Worm (Caenorhabditis elegans) whole organism, midembryonic: ENCODE measurements around the gene idpp-7.
A peak's percentile ranks its signal among the peaks of the same experiment; 100 is the strongest.
"Not testable (repeated sequence)": the region's sequence is repeated elsewhere in the genome, so short reads cannot be mapped to it uniquely, and the experiment has no call there.

Experiments used
- T22C8.4 ChIP-seq: fragments of 200-800 bp; sonication (Bioruptor generic); IDR thresholded peaks from 2 replicates; pipeline ENCODE4 v1.3.6; 2022; ENCODE audit warnings: missing genetic modification characterization, missing compliant biosample characterization
- cog-1 ChIP-seq: sonication (generic microtip); optimal IDR thresholded peaks from 2 replicates; lab custom pipeline; 2016; ENCODE audit warnings: missing genetic modification characterization, missing compliant biosample characterization
- flt-1 ChIP-seq: fragments of 200-800 bp; sonication (Bioruptor generic); IDR thresholded peaks from 2 replicates; pipeline ENCODE4 v1.3.6; 2022; ENCODE audit warnings: missing genetic modification characterization, missing compliant biosample characterization
- klf-2 ChIP-seq: fragments of 200-800 bp; sonication (Bioruptor generic); conservative IDR thresholded peaks from 2 replicates; pipeline ENCODE4 v1.3.6; 2022; ENCODE audit warnings: missing genetic modification reagents, missing genetic modification characterization, missing compliant biosample characterization
- med-1 ChIP-seq: sonication (generic microtip); optimal IDR thresholded peaks from 2 replicates; lab custom pipeline; 2017; ENCODE audit warnings: missing genetic modification characterization, mild to moderate bottlenecking, missing compliant biosample characterization, antibody characterized with exemption, missing genetic modification reagents; ENCODE audit not compliant: insufficient read depth
- ref-1 ChIP-seq: fragments of 200-800 bp; sonication (Bioruptor generic); conservative IDR thresholded peaks from 2 replicates; pipeline ENCODE4 v1.3.6; 2022; ENCODE audit warnings: missing genetic modification reagents, missing genetic modification characterization, missing compliant biosample characterization
- tab-1 ChIP-seq: fragments of 200-800 bp; sonication (Bioruptor generic); IDR thresholded peaks from 2 replicates; pipeline ENCODE4 v1.3.6; 2022; ENCODE audit warnings: missing genetic modification characterization, missing compliant biosample characterization
- ztf-23 ChIP-seq: fragments of 200-800 bp; sonication (Bioruptor generic); IDR thresholded peaks from 2 replicates; pipeline ENCODE4 v1.3.6; 2022; ENCODE audit warnings: missing genetic modification reagents, missing genetic modification characterization, missing compliant biosample characterization
- ztf-29 ChIP-seq: fragments of 200-800 bp; sonication (Bioruptor generic); IDR thresholded peaks from 2 replicates; pipeline ENCODE4 v1.3.6; 2022; ENCODE audit warnings: missing genetic modification reagents, missing genetic modification characterization, missing compliant biosample characterization

idpp-7 gene

DNA sequence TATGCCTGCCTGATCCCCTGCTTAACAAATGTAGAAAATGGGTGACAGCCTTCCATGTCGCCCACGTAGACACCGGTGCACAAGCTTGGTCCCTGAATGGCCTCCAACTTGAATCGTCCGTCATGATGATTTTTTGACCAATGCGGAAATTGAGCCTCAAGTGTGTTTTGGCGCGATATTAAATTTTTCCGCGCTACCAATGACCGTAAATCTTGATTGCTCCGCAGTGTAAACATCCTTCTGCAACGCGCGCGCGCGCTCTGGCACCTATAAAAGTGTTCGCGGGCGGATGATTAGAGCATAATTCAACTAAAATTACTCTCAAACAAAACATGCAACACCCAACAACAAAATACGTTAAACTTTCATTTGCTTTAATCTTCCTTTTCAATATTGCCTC lies at the start of gene idpp-7:
Gene idpp-7, plus strand, starts transcription at position 301 of the 400 bp plus-strand sequence.
- TF ChIP-seq ztf-23 (GFP tag; lab: Robert Waterston, UW): no peak

DNA sequence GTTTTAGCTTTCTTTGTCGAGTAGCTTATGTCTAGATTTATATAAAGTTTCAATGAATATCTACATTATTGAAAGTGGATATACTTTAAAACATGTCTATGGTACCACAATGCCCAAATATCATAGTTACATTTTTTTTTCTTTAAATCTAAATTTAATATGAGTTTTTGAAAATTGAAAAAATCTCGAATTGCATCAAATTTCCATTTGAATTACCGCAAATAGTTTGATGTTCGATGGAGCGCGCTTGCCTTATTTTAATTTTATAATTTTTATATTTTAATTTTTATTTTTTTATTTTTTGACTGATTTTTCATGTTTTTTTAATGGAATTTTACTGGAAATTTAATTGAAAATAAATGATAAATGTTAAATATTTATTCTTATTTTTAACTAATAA lies 45.1 kb upstream of the idpp-7 start, which contains the start of gene T23B5.4:
Gene T23B5.4, plus strand, starts transcription at position 301 of the 400 bp plus-strand sequence.
- TF ChIP-seq ref-1 (GFP tag; lab: Robert Waterston, UW) (no peak), T22C8.4 (GFP tag; lab: Robert Waterston, UW) (no peak), ztf-29 (no peak), flt-1 (no peak), klf-2 (GFP tag; lab: Robert Waterston, UW) (no peak)

- TF ChIP-seq ztf-29; ztf-23 (GFP tag; lab: Robert Waterston, UW); cog-1: not testable (repeated sequence)
Observed at ce11 chrIV:12677137-12677536, 42.6 kb upstream of the idpp-7 start, which contains the start of gene T23B5.6. Gene T23B5.6 (minus strand): TSS chrIV:12677237.

- TF ChIP-seq ztf-23 (GFP tag; lab: Robert Waterston, UW) (no peak), T22C8.4 (GFP tag; lab: Robert Waterston, UW) (no peak), tab-1 (no peak), flt-1 (no peak), klf-2 (GFP tag; lab: Robert Waterston, UW) (no peak), ref-1 (GFP tag; lab: Robert Waterston, UW) (no peak)
Observed at ce11 chrIV:12684341-12684740, 35.4 kb upstream of the idpp-7 start, which contains the start of gene prmt-9. Gene prmt-9 (minus strand): TSS chrIV:12684378.

DNA sequence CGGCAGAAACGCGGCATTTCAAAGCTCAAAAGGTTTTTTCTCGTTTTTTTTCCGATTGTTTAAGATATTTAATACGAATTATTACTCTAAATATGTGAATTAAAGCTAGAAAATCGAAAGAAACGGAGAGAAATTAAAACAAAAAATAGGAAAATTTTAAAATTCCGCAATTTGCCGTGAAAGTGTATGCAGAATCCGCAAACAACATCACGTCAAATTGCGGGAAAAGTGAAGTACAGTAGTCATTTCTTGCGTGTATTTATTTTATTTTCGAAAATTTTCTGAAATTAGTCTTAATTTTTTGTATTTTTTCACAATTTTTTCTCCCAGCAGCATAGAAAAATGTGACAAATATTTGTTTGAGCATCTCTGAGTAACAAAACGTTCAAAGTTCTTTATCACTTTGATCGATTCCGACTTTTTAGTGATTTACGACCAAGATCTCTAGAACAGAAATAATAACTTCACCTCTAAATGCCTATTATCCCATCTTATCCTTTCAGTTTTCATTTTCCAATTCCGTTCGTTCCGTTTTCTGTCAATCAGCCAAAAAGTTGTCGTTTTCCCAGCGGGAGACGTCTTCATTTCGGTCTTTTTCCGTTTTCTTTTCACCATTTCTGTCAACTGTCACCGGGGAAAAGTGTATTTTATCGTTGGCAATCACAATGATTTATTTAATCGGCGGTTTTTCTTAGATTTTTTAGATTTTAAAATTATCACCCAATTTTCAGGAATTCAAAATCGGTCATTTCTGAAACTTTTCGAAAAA lies 34.8 kb upstream of the idpp-7 start:
- TF ChIP-seq ref-1 (GFP tag; lab: Robert Waterston, UW) (no peak), cog-1 (no peak), tab-1 (no peak), ztf-29 (no peak), T22C8.4 (GFP tag; lab: Robert Waterston, UW) (no peak), klf-2 (GFP tag; lab: Robert Waterston, UW) (no peak), ztf-23 (GFP tag; lab: Robert Waterston, UW) (no peak), flt-1 (no peak), med-1 (GFP tag; lab: Kevin White, UChicago) (no peak)

DNA sequence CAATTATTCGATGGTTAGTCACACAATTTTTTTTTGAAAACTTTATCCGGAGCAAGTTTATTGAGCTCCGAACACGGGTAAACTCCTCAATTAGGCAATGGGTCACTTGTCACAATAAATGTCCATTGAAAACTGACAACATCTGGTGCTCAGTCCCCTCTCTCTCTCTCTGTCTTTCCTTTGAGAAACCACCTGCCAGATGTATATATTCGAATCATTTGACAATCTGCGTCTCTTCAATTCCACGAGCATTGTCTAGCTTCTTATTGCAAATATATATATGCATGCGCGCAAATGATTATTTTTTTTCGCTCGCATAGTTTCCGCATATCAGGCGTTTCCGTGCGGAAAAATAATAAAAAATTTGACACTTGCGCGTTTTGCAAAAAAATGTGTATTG lies 33.9 kb upstream of the idpp-7 start:
- no peak for TF ChIP-seq med-1 (GFP tag; lab: Kevin White, UChicago)
- TF ChIP-seq cog-1: peak; percentile 40

ce11 chrIV:12688370-12688769 lies 31.4 kb upstream of the idpp-7 start, which contains the start of gene T23B5.3:
Gene T23B5.3 (plus strand): TSS chrIV:12688670.
- TF ChIP-seq ztf-29: no peak
- TF ChIP-seq flt-1: no peak
- TF ChIP-seq tab-1: no peak
- no peak for TF ChIP-seq T22C8.4 (GFP tag; lab: Robert Waterston, UW)
- no peak for TF ChIP-seq med-1 (GFP tag; lab: Kevin White, UChicago)
- TF ChIP-seq ztf-23 (GFP tag; lab: Robert Waterston, UW): no peak
- TF ChIP-seq klf-2 (GFP tag; lab: Robert Waterston, UW): no peak
- TF ChIP-seq ref-1 (GFP tag; lab: Robert Waterston, UW): no peak
- no peak for TF ChIP-seq cog-1

- TF ChIP-seq T22C8.4 (GFP tag; lab: Robert Waterston, UW) (no peak), ref-1 (GFP tag; lab: Robert Waterston, UW) (no peak), klf-2 (GFP tag; lab: Robert Waterston, UW) (no peak), med-1 (GFP tag; lab: Kevin White, UChicago) (no peak), tab-1 (no peak), ztf-23 (GFP tag; lab: Robert Waterston, UW) (no peak), cog-1 (no peak), flt-1 (no peak), ztf-29 (no peak)
Observed at ce11 chrIV:12689292-12689691, 30.5 kb upstream of the idpp-7 start.

- TF ChIP-seq tab-1 (no peak), ztf-23 (GFP tag; lab: Robert Waterston, UW) (no peak), flt-1 (no peak), med-1 (GFP tag; lab: Kevin White, UChicago) (no peak), ref-1 (GFP tag; lab: Robert Waterston, UW) (no peak)
Observed at ce11 chrIV:12689709-12690142, 30.0 kb upstream of the idpp-7 start.

ce11 chrIV:12698880-12699279 lies 20.9 kb upstream of the idpp-7 start:
- TF ChIP-seq flt-1 (no peak), ztf-23 (GFP tag; lab: Robert Waterston, UW) (no peak), klf-2 (GFP tag; lab: Robert Waterston, UW) (no peak), cog-1 (no peak), T22C8.4 (GFP tag; lab: Robert Waterston, UW) (no peak), ref-1 (GFP tag; lab: Robert Waterston, UW) (no peak), med-1 (GFP tag; lab: Kevin White, UChicago) (no peak), ztf-29 (no peak), tab-1 (no peak)

- TF ChIP-seq ztf-29 (no peak), cog-1 (no peak), ref-1 (GFP tag; lab: Robert Waterston, UW) (no peak), T22C8.4 (GFP tag; lab: Robert Waterston, UW) (no peak), flt-1 (no peak), med-1 (GFP tag; lab: Kevin White, UChicago) (no peak), tab-1 (no peak), ztf-23 (GFP tag; lab: Robert Waterston, UW) (no peak), klf-2 (GFP tag; lab: Robert Waterston, UW) (no peak)
Observed at ce11 chrIV:12700204-12700603, 19.6 kb upstream of the idpp-7 start.
